Fruit fly (Drosophila melanogaster): ENCODE data around the gene CG42467.
A peak's percentile ranks its signal among the peaks of the same experiment; 100 is the strongest.

CG42467 gene

dm6 chr2L:3675770-3676169, 25.3 kb upstream of the CG42467 start (continued):
- TF ChIP-seq CG12104 (GFP tag; optimal IDR thresholded peaks at IDR 0.05) (no peak), Antp (GFP tag; optimal IDR thresholded peaks at IDR 0.05) (peak; percentile 20), en (GFP tag; optimal IDR thresholded peaks at IDR 0.05) (no peak), CG9727 (GFP tag; optimal IDR thresholded peaks at IDR 0.05) (peak; percentile 18), prd (optimal IDR thresholded peaks at IDR 0.05) (no peak), prd (GFP tag; IDR thresholded peaks at IDR 0.05) (peak; percentile 71), CG2875 (GFP tag; optimal IDR thresholded peaks at IDR 0.05) (peak; percentile 13), CG8924 (tag; optimal IDR thresholded peaks at IDR 0.05) (peak; percentile 5), CG7357 (GFP tag; IDR thresholded peaks at IDR 0.05) (peak; percentile 37; the same call in 1 of the 3 replicates), CG17328 (GFP tag; IDR thresholded peaks at IDR 0.05) (peak; percentile 35; the same call in 1 of the 2 replicates), BEAF-32 (GFP tag; optimal IDR thresholded peaks at IDR 0.05) (no peak), lola (GFP tag; optimal IDR thresholded peaks at IDR 0.05) (peak in 1 of 3 experiments; percentile 72), Side (GFP tag; optimal IDR thresholded peaks at IDR 0.05) (peak; percentile 17), CG14710 (tag; optimal IDR thresholded peaks at IDR 0.05) (peak; percentile 41), phol (tag; optimal IDR thresholded peaks at IDR 0.05) (peak; percentile 58), Mrtf (GFP tag; IDR thresholded peaks at IDR 0.05) (0 out of 3 replicates have a peak, but pooled peaks have one; percentile 23), Ptx1 (GFP tag; IDR thresholded peaks at IDR 0.05) (0 out of 2 replicates have a peak, but pooled peaks have one; percentile 14), CG10959 (GFP tag; IDR thresholded peaks at IDR 0.05) (peak; percentile 55), ara (GFP tag; IDR thresholded peaks at IDR 0.05) (peak; percentile 49; the same call in 1 of the 2 replicates), CG3847 (GFP tag; IDR thresholded peaks at IDR 0.05) (peak; percentile 10; the same call in 1 of the 2 replicates), tin (GFP tag; optimal IDR thresholded peaks at IDR 0.05) (peak; percentile 31), Oli (tag; optimal IDR thresholded peaks at IDR 0.05) (peak; percentile 49), CG2712 (tag; optimal IDR thresholded peaks at IDR 0.05) (peak; percentile 67), CG12391 (tag; optimal IDR thresholded peaks at IDR 0.05) (peak; percentile 29), HLH3B (GFP tag; IDR thresholded peaks at IDR 0.05) (0 out of 2 replicates have a peak, but pooled peaks have one; percentile 17), gcm2 (GFP tag; optimal IDR thresholded peaks at IDR 0.05) (no peak), D (optimal IDR thresholded peaks at IDR 0.05) (no peak), D (GFP tag; optimal IDR thresholded peaks at IDR 0.05) (peak; percentile 40), CG9817 (tag; optimal IDR thresholded peaks at IDR 0.05) (peak; percentile 4), Chrac-16 (GFP tag; optimal IDR thresholded peaks at IDR 0.05) (peak; percentile 24), otp (GFP tag; IDR thresholded peaks at IDR 0.05) (0 out of 3 replicates have a peak, but pooled peaks have one; percentile 9), Max (GFP tag; optimal IDR thresholded peaks at IDR 0.05) (no peak), CG32772 (GFP tag; IDR thresholded peaks at IDR 0.05) (0 out of 2 replicates have a peak, but pooled peaks have one; percentile 7), dmrt99B (tag; optimal IDR thresholded peaks at IDR 0.05) (peak; percentile 57), tap (tag; optimal IDR thresholded peaks at IDR 0.05) (peak; percentile 11), hkb (optimal IDR thresholded peaks at IDR 0.05) (no peak), hkb (GFP tag; IDR thresholded peaks at IDR 0.05) (no peak), chn (GFP tag; optimal IDR thresholded peaks at IDR 0.05) (peak; percentile 12), fd96Cb (tag; optimal IDR thresholded peaks at IDR 0.05) (peak; percentile 55), bsh (GFP tag; optimal IDR thresholded peaks at IDR 0.05) (peak in 1 of 2 experiments; percentile 66), sisA (GFP tag; IDR thresholded peaks at IDR 0.05) (peak; percentile 63), CG1603 (tag; optimal IDR thresholded peaks at IDR 0.05) (peak; percentile 57), CG30431 (GFP tag; optimal IDR thresholded peaks at IDR 0.05) (peak; percentile 24), Scr (GFP tag; IDR thresholded peaks at IDR 0.05; ENCODE audit: partially characterized antibody) (no peak), Pdp1 (GFP tag; optimal IDR thresholded peaks at IDR 0.05) (peak; percentile 5), trh (GFP tag; optimal IDR thresholded peaks at IDR 0.05) (no peak), esg (GFP tag; conservative IDR thresholded peaks at IDR 0.05) (peak; percentile 14; the same call in 1 of the 2 replicates), CG18262 (tag; optimal IDR thresholded peaks at IDR 0.05) (peak; percentile 53), zf30C (GFP tag; optimal IDR thresholded peaks at IDR 0.05) (peak; percentile 14), CG4404 (GFP tag; IDR thresholded peaks at IDR 0.05) (peak; percentile 41; the same call in 1 of the 2 replicates), slp2 (GFP tag; optimal IDR thresholded peaks at IDR 0.05) (no peak)

Measured in whole organism, embryonic.